Fruit fly (Drosophila melanogaster) whole organism, embryonic: ENCODE results near the gene CG7173.

Experiments
- Aef1 ChIP-seq: fragments of 200-800 bp; sonication (Bioruptor generic); IDR thresholded peaks from 3 replicates; pipeline ENCODE4 v1.3.6; 2022; ENCODE audit warnings: missing biosample characterization, missing genetic modification characterization
- Antp ChIP-seq: fragments of 200-800 bp; sonication (Bioruptor generic); optimal IDR thresholded peaks from 3 replicates; lab custom pipeline; 2016; ENCODE audit warnings: missing biosample characterization, missing genetic modification characterization
- CG10543 ChIP-seq: fragments of 200-800 bp; sonication (Bioruptor generic); optimal IDR thresholded peaks from 3 replicates; lab custom pipeline; 2017; ENCODE audit warnings: missing biosample characterization, mild to moderate bottlenecking, missing genetic modification characterization, moderate library complexity
- CG11560 ChIP-seq: fragments of 200-800 bp; sonication (Bioruptor generic); IDR thresholded peaks from 3 replicates; pipeline ENCODE4 v1.3.6; 2022; ENCODE audit warnings: missing biosample characterization, missing genetic modification characterization
- CG12155 ChIP-seq: fragments of 200-800 bp; sonication (Bioruptor generic); optimal IDR thresholded peaks from 3 replicates; lab custom pipeline; 2016; ENCODE audit warnings: missing biosample characterization, missing genetic modification characterization
- CG1233 ChIP-seq: fragments of 200-800 bp; sonication (Bioruptor generic); optimal IDR thresholded peaks from 4 replicates; lab custom pipeline; 2018; ENCODE audit warnings: missing biosample characterization, mild to moderate bottlenecking, missing genetic modification characterization
- CG12769 ChIP-seq: fragments of 200-800 bp; sonication (Bioruptor generic); optimal IDR thresholded peaks from 2 replicates; lab custom pipeline; 2019; ENCODE audit warnings: missing biosample characterization, mild to moderate bottlenecking, missing genetic modification characterization, moderate library complexity
- CG14441 ChIP-seq: fragments of 200-800 bp; sonication (Bioruptor generic); IDR thresholded peaks from 2 replicates; pipeline ENCODE4 v1.3.6; 2022; ENCODE audit warnings: missing biosample characterization, missing genetic modification characterization
- CG16813 ChIP-seq: fragments of 200-800 bp; sonication (Bioruptor generic); IDR thresholded peaks from 3 replicates; pipeline ENCODE4 v1.3.6; 2022; ENCODE audit warnings: missing biosample characterization, missing genetic modification characterization; ENCODE audit not compliant: partially characterized antibody
- CG16863 ChIP-seq: fragments of 200-800 bp; sonication (Bioruptor generic); optimal IDR thresholded peaks from 3 replicates; lab custom pipeline; 2016; ENCODE audit warnings: missing biosample characterization, missing genetic modification characterization
- CG18599 ChIP-seq: fragments of 200-800 bp; sonication (Bioruptor generic); optimal IDR thresholded peaks from 3 replicates; lab custom pipeline; 2017; ENCODE audit warnings: missing biosample characterization, missing genetic modification characterization, mild to moderate bottlenecking, moderate library complexity, missing genetic modification reagents
- CG30403 ChIP-seq: fragments of 200-800 bp; sonication (Bioruptor generic); optimal IDR thresholded peaks from 3 replicates; lab custom pipeline; 2016; ENCODE audit warnings: missing biosample characterization, missing genetic modification characterization
- CG4360 ChIP-seq: fragments of 200-800 bp; sonication (Bioruptor generic); IDR thresholded peaks from 2 replicates; pipeline ENCODE4 v1.3.6; 2022; ENCODE audit warnings: missing biosample characterization, missing genetic modification characterization
- CG6791 ChIP-seq: fragments of 200-800 bp; sonication (Bioruptor generic); IDR thresholded peaks from 3 replicates; pipeline ENCODE4 v1.3.6; 2022; ENCODE audit warnings: missing biosample characterization, missing genetic modification characterization; ENCODE audit not compliant: partially characterized antibody
- CG7963 ChIP-seq: fragments of 200-800 bp; sonication (Bioruptor generic); IDR thresholded peaks from 3 replicates; pipeline ENCODE4 v1.3.6; 2022; ENCODE audit warnings: missing biosample characterization, missing genetic modification characterization; ENCODE audit not compliant: partially characterized antibody
- CG8359 ChIP-seq: fragments of 200-800 bp; sonication (Bioruptor generic); optimal IDR thresholded peaks from 2 replicates; lab custom pipeline; 2017; ENCODE audit warnings: missing biosample characterization, mild to moderate bottlenecking, missing genetic modification characterization, borderline replicate concordance
- CG8765 ChIP-seq: fragments of 200-800 bp; sonication (Bioruptor generic); IDR thresholded peaks from 2 replicates; pipeline ENCODE4 v1.3.6; 2022; ENCODE audit warnings: missing biosample characterization, missing genetic modification characterization
- Fer2 ChIP-seq: fragments of 200-800 bp; sonication (Bioruptor generic); optimal IDR thresholded peaks from 2 replicates; lab custom pipeline; 2018; ENCODE audit warnings: missing biosample characterization, mild to moderate bottlenecking, missing genetic modification characterization, moderate library complexity
- GATAe ChIP-seq: fragments of 200-800 bp; sonication (Bioruptor generic); conservative IDR thresholded peaks from 2 replicates; pipeline ENCODE4 v1.3.6; 2022; ENCODE audit warnings: missing biosample characterization, missing genetic modification characterization
- Lim3 ChIP-seq: fragments of 200-800 bp; sonication (Bioruptor generic); IDR thresholded peaks from 2 replicates; pipeline ENCODE4 v1.3.6; 2022; ENCODE audit warnings: missing biosample characterization, missing genetic modification characterization
- NC2β ChIP-seq: fragments of 200-800 bp; sonication (Bioruptor generic); optimal IDR thresholded peaks from 2 replicates; lab custom pipeline; 2016; ENCODE audit warnings: missing biosample characterization, missing genetic modification characterization
- NFAT ChIP-seq: fragments of 200-800 bp; sonication (Bioruptor generic); IDR thresholded peaks from 2 replicates; pipeline ENCODE4 v1.3.6; 2022; ENCODE audit warnings: missing biosample characterization, missing genetic modification characterization
- PHDP ChIP-seq: fragments of 200-800 bp; sonication (Bioruptor generic); optimal IDR thresholded peaks from 3 replicates; lab custom pipeline; 2018; ENCODE audit warnings: missing biosample characterization, mild to moderate bottlenecking, missing genetic modification characterization, moderate library complexity
- Sin3A ChIP-seq: fragments of >200 bp; optimal IDR thresholded peaks from 2 replicates; lab custom pipeline; 2018
- Tbp ChIP-seq: fragments of >200 bp; optimal IDR thresholded peaks from 2 replicates; lab custom pipeline; 2018; ENCODE audit warnings: missing biosample characterization, missing genetic modification characterization
- YL-1 ChIP-seq: fragments of 200-800 bp; sonication (Bioruptor generic); optimal IDR thresholded peaks from 3 replicates; lab custom pipeline; 2017; ENCODE audit warnings: missing biosample characterization, mild to moderate bottlenecking, missing genetic modification characterization
- bbx ChIP-seq: fragments of 200-800 bp; sonication (Bioruptor generic); IDR thresholded peaks from 2 replicates; pipeline ENCODE4 v1.3.6; 2022; ENCODE audit warnings: missing biosample characterization, missing genetic modification characterization; ENCODE audit not compliant: partially characterized antibody
- ci ChIP-seq: fragments of 200-800 bp; sonication (Bioruptor generic); IDR thresholded peaks from 3 replicates; pipeline ENCODE4 v1.3.6; 2022; ENCODE audit warnings: missing biosample characterization, missing genetic modification characterization
- croc ChIP-seq: fragments of 200-800 bp; sonication (Bioruptor generic); conservative IDR thresholded peaks from 3 replicates; pipeline ENCODE4 v1.3.6; 2022; ENCODE audit warnings: missing biosample characterization, missing genetic modification characterization
- danr ChIP-seq: fragments of 200-800 bp; sonication (Bioruptor generic); IDR thresholded peaks from 2 replicates; pipeline ENCODE4 v1.3.6; 2022; ENCODE audit warnings: missing biosample characterization, missing genetic modification characterization
- dati ChIP-seq: fragments of 200-800 bp; sonication (Bioruptor generic); IDR thresholded peaks from 2 replicates; pipeline ENCODE4 v1.3.6; 2022; ENCODE audit warnings: missing biosample characterization, missing genetic modification characterization
- dimm ChIP-seq: fragments of 200-800 bp; sonication (Bioruptor generic); IDR thresholded peaks from 2 replicates; pipeline ENCODE4 v1.3.6; 2022; ENCODE audit warnings: missing biosample characterization, missing genetic modification characterization
- disco-r ChIP-seq: fragments of 200-800 bp; sonication (Bioruptor generic); optimal IDR thresholded peaks from 2 replicates; lab custom pipeline; 2016; ENCODE audit warnings: missing biosample characterization, missing genetic modification characterization
- emc ChIP-seq: fragments of 200-800 bp; sonication (Bioruptor generic); optimal IDR thresholded peaks from 2 replicates; lab custom pipeline; 2016; ENCODE audit warnings: missing biosample characterization, missing genetic modification characterization
- ewg ChIP-seq: fragments of 200-800 bp; sonication (Bioruptor generic); optimal IDR thresholded peaks from 3 replicates; lab custom pipeline; 2017; ENCODE audit warnings: mild to moderate bottlenecking, missing biosample characterization, missing genetic modification reagents, missing genetic modification characterization
- fd64A ChIP-seq: fragments of 200-800 bp; sonication (Bioruptor generic); optimal IDR thresholded peaks from 3 replicates; lab custom pipeline; 2018; ENCODE audit warnings: missing biosample characterization, mild to moderate bottlenecking, missing genetic modification characterization
- gem ChIP-seq: fragments of 200-800 bp; sonication (Bioruptor generic); optimal IDR thresholded peaks from 2 replicates; lab custom pipeline; 2019; ENCODE audit warnings: missing biosample characterization, mild to moderate bottlenecking, missing genetic modification characterization, moderate library complexity
- gfzf ChIP-seq: fragments of 200-800 bp; sonication (Bioruptor generic); optimal IDR thresholded peaks from 2 replicates; lab custom pipeline; 2016; ENCODE audit warnings: missing biosample characterization, mild to moderate bottlenecking, missing genetic modification characterization, moderate library complexity
- gt ChIP-seq: fragments of 200-800 bp; sonication (Bioruptor generic); IDR thresholded peaks from 2 replicates; pipeline ENCODE4 v1.3.6; 2022; ENCODE audit warnings: missing biosample characterization, missing genetic modification characterization
- hkb ChIP-seq, 2 experiments: fragments of 200-800 bp in 1 of 2; fragments of >200 bp in 1 of 2; sonication (Bioruptor generic) in 1 of 2; IDR thresholded peaks in 1 of 2; optimal IDR thresholded peaks in 1 of 2; 2 replicates each; pipeline versions ENCODE4 v1.3.6 to Lab custom; 2017 to 2022; ENCODE audit warnings: missing biosample characterization in 1 of 2, missing genetic modification characterization in 1 of 2
- ken ChIP-seq: fragments of 200-800 bp; sonication (Bioruptor generic); IDR thresholded peaks from 3 replicates; pipeline ENCODE4 v1.3.6; 2022; ENCODE audit warnings: missing biosample characterization, missing genetic modification characterization
- lmd ChIP-seq: fragments of 200-800 bp; sonication (Bioruptor generic); IDR thresholded peaks from 2 replicates; pipeline ENCODE4 v1.3.6; 2022; ENCODE audit warnings: missing biosample characterization, missing genetic modification characterization
- nom ChIP-seq: fragments of 200-800 bp; sonication (Bioruptor generic); optimal IDR thresholded peaks from 2 replicates; lab custom pipeline; 2017; ENCODE audit warnings: missing biosample characterization, missing genetic modification characterization, mild to moderate bottlenecking, moderate library complexity, missing genetic modification reagents
- pita ChIP-seq: fragments of 200-800 bp; sonication (Bioruptor generic); optimal IDR thresholded peaks from 2 replicates; lab custom pipeline; 2017; ENCODE audit warnings: missing biosample characterization, mild to moderate bottlenecking, missing genetic modification characterization
- salm ChIP-seq: fragments of 200-800 bp; sonication (Bioruptor generic); optimal IDR thresholded peaks from 2 replicates; lab custom pipeline; 2018; ENCODE audit warnings: missing biosample characterization, mild to moderate bottlenecking, missing genetic modification characterization
- sens-2 ChIP-seq: fragments of 200-800 bp; sonication (Bioruptor generic); IDR thresholded peaks from 2 replicates; pipeline ENCODE4 v1.3.6; 2022; ENCODE audit warnings: missing biosample characterization, missing genetic modification characterization
- slp2 ChIP-seq: fragments of 200-800 bp; sonication (Bioruptor generic); optimal IDR thresholded peaks from 2 replicates; lab custom pipeline; 2016; ENCODE audit warnings: missing biosample characterization, missing genetic modification characterization
- sug ChIP-seq: fragments of 200-800 bp; optimal IDR thresholded peaks from 2 replicates; lab custom pipeline; 2019; ENCODE audit warnings: missing biosample characterization, mild to moderate bottlenecking, missing genetic modification characterization, moderate library complexity
- tx ChIP-seq: fragments of 200-800 bp; sonication (Bioruptor generic); optimal IDR thresholded peaks from 2 replicates; lab custom pipeline; 2016; ENCODE audit warnings: missing biosample characterization, missing genetic modification characterization
- wor ChIP-seq: fragments of 200-800 bp; sonication (Bioruptor generic); IDR thresholded peaks from 2 replicates; pipeline ENCODE4 v1.3.6; 2022; ENCODE audit warnings: missing biosample characterization, missing genetic modification characterization

CG7173 gene

DNA sequence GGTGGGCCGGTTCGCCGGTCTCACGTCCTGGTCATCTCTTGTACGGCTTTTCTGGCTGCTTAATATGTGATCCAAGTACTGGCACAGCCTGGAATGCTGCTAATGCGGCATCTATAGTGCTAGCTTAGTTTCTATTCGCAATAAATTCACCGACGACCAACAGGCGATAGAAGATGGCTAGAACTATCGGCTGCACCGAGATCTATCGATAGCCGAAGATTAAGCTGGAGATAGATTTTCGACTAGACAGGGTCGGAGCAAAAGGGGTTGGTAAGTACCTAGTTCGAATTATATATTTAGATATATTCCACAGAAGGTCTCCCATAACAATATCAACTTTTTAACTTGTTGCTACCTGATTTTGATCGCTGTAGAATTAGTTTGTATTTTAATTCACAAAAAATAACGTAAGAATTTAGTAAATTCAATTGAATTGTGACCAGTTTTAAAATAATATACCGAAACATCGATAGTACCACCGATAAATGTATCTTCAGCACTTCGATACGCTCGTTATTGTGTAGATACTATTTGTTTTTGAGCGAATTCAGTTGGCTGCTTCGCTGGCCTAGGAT, 50.6 kb downstream of the CG7173 start, which contains the start of the genes Glg1 and M6 (continued):
- no peak for TF ChIP-seq GATAe (GFP tag; lab: Robert Waterston, UW)
- peak; percentile 3 for TF ChIP-seq emc (GFP tag; lab: Kevin White, UChicago)
- TF ChIP-seq CG12769 (tag; lab: Kevin White, UChicago) = peak; percentile 80
- no peak for TF ChIP-seq dati (GFP tag; lab: Robert Waterston, UW)
- TF ChIP-seq nom (GFP tag; lab: Kevin White, UChicago) = no peak
- no peak for TF ChIP-seq gt
- peak; percentile 43; the same call in 1 of the 3 replicates for TF ChIP-seq ci (GFP tag; lab: Robert Waterston, UW)
- no peak for TF ChIP-seq salm (tag; lab: Kevin White, UChicago)
- TF ChIP-seq CG6791 (GFP tag; lab: Robert Waterston, UW) = peak; percentile 92
- TF ChIP-seq CG8359 = no peak
- TF ChIP-seq pita = no peak
- peak; percentile 96 for TF ChIP-seq CG16813 (GFP tag; lab: Robert Waterston, UW)
- TF ChIP-seq PHDP (tag; lab: Kevin White, UChicago) = peak; percentile 53
- TF ChIP-seq tx (GFP tag; lab: Kevin White, UChicago) = peak; percentile 36
- TF ChIP-seq Sin3A (lab: Kevin White, UChicago) = peak; percentile 79
- no peak for TF ChIP-seq Lim3 (GFP tag; lab: Robert Waterston, UW)
- peak; percentile 93 for TF ChIP-seq bbx (GFP tag; lab: Robert Waterston, UW)
- peak; percentile 64 for TF ChIP-seq lmd
- peak; percentile 19; the same call in 1 of the 3 replicates for TF ChIP-seq CG11560
- peak; percentile 16 for TF ChIP-seq Fer2 (tag; lab: Kevin White, UChicago)
- TF ChIP-seq CG7963 (GFP tag; lab: Robert Waterston, UW) = peak; percentile 90
- peak; percentile 38; the same call in 1 of the 2 replicates for TF ChIP-seq CG14441 (GFP tag; lab: Robert Waterston, UW)
- TF ChIP-seq danr (GFP tag; lab: Robert Waterston, UW) = no peak
- peak; percentile 82 for TF ChIP-seq CG30403
- TF ChIP-seq dimm (GFP tag; lab: Robert Waterston, UW) = no peak
- no peak for TF ChIP-seq disco-r (GFP tag; lab: Kevin White, UChicago)
- 0 out of 3 replicates have a peak, but pooled peaks have one; percentile 16 for TF ChIP-seq croc (GFP tag; lab: Robert Waterston, UW)
- peak; percentile 15 for TF ChIP-seq gfzf (GFP tag; lab: Kevin White, UChicago)
- no peak for TF ChIP-seq fd64A (GFP tag; lab: Kevin White, UChicago)
- TF ChIP-seq hkb (optimal IDR thresholded peaks at IDR 0.05; lab: Kevin White, UChicago) = no peak
- peak; percentile 68 for TF ChIP-seq hkb (GFP tag; IDR thresholded peaks at IDR 0.05; lab: Robert Waterston, UW)
- peak; percentile 69 for TF ChIP-seq CG10543 (GFP tag; lab: Kevin White, UChicago)
- peak; percentile 35; the same call in 1 of the 2 replicates for TF ChIP-seq sens-2 (GFP tag; lab: Robert Waterston, UW)
- TF ChIP-seq Aef1 (GFP tag; lab: Robert Waterston, UW) = peak; percentile 19; the same call in 1 of the 3 replicates
- peak; percentile 44 for TF ChIP-seq CG1233 (GFP tag; lab: Kevin White, UChicago)
- TF ChIP-seq Antp = peak; percentile 64
- TF ChIP-seq ken = no peak
- peak; percentile 38 for TF ChIP-seq ewg
- peak; percentile 2 for TF ChIP-seq slp2 (GFP tag; lab: Kevin White, UChicago)
- TF ChIP-seq wor (GFP tag; lab: Robert Waterston, UW) = no peak
- TF ChIP-seq NC2β (GFP tag; lab: Kevin White, UChicago) = peak; percentile 45
- TF ChIP-seq CG4360 (GFP tag; lab: Robert Waterston, UW) = peak; percentile 74
- TF ChIP-seq gem (tag; lab: Kevin White, UChicago) = peak; percentile 82
- no peak for TF ChIP-seq Tbp
- TF ChIP-seq CG18599 (GFP tag; lab: Kevin White, UChicago) = peak; percentile 77
- TF ChIP-seq CG8765 (GFP tag; lab: Robert Waterston, UW) = no peak
- TF ChIP-seq CG16863 = peak; percentile 50
- peak; percentile 60 for TF ChIP-seq NFAT (GFP tag; lab: Robert Waterston, UW)
- TF ChIP-seq YL-1 (GFP tag; lab: Kevin White, UChicago) = peak; percentile 78
- TF ChIP-seq sug (tag; lab: Kevin White, UChicago) = peak; percentile 74
- TF ChIP-seq CG12155 (GFP tag; lab: Kevin White, UChicago) = peak; percentile 75
